Worm (Caenorhabditis elegans): ENCODE measurements around the gene mrps-34.

DNA sequence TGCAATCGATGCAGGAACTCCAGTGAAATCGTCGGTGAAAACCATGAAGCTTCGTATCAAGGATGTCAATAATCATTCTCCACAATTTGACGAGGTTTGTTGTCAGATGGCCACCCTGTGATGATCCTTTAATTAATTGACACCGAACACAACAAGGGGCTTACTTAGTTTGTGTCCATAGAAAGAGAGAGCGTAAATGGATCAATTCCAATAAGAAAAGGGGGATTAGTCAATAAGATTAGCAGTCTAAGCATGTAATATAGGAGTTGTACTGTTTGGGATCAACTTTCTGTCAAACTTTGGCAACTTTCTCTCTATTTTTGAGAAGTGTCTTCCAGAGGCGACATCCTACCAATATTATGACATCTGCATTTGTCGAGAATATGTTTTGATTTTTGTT, 18.2 kb downstream of the mrps-34 start:
- TF ChIP-seq blmp-1 (tag; optimal IDR thresholded peaks at IDR 0.05) (no peak), nhr-77 (tag; optimal IDR thresholded peaks at IDR 0.05) (no peak), unc-62 (GFP tag; optimal IDR thresholded peaks at IDR 0.05) (no peak), hlh-4 (tag; optimal IDR thresholded peaks at IDR 0.05) (no peak), nhr-71 (tag; optimal IDR thresholded peaks at IDR 0.05) (no peak), swsn-7 (tag; optimal IDR thresholded peaks at IDR 0.05) (no peak), vab-15 (tag; optimal IDR thresholded peaks at IDR 0.05) (no peak), ceh-63 (GFP tag; optimal IDR thresholded peaks at IDR 0.05) (no peak), egl-27 (tag; optimal IDR thresholded peaks at IDR 0.05) (no peak), pqm-1 (tag; optimal IDR thresholded peaks at IDR 0.05) (no peak), ceh-8 (GFP tag; optimal IDR thresholded peaks at IDR 0.05) (no peak), ztf-4 (tag; optimal IDR thresholded peaks at IDR 0.05) (no peak), efl-1 (optimal IDR thresholded peaks at IDR 0.05) (no peak), efl-1 (GFP tag; optimal IDR thresholded peaks at IDR 0.05 in 1 of 2) (no peak), nhr-84 (tag; optimal IDR thresholded peaks at IDR 0.05) (no peak)

Measured in whole organism, L1 larva.